Worm (Caenorhabditis elegans) whole organism, L4/young adult: ENCODE results near the gene clec-169.

Experiments
- W03F9.2 ChIP-seq: fragments of 150-350 bp; optimal IDR thresholded peaks from 2 replicates; lab custom pipeline; 2014; ENCODE audit warnings: missing biosample characterization, missing genetic modification characterization
- dao-5 ChIP-seq: sonication (generic microtip); optimal IDR thresholded peaks from 2 replicates; lab custom pipeline; 2016; ENCODE audit warnings: missing genotype, missing genetic modification characterization, moderate library complexity, missing compliant biosample characterization
- him-1 ChIP-seq: sonication (generic microtip); optimal IDR thresholded peaks from 2 replicates; lab custom pipeline; 2016; ENCODE audit warnings: missing genotype, missing genetic modification reagents, missing genetic modification characterization, missing compliant biosample characterization

ce11 chrIV:1215536-1215935 lies 45.6 kb upstream of the clec-169 start:
- TF ChIP-seq W03F9.2 (tag; lab: Kevin White, UChicago) (no peak), dao-5 (tag; lab: Kevin White, UChicago) (no peak), him-1 (tag; lab: Kevin White, UChicago) (no peak)
